Fruit fly (Drosophila melanogaster) whole organism, embryonic: Measurements from ENCODE around the gene yellow-f.

Source experiments
- Adf1 ChIP-seq: fragments of 200-800 bp; sonication (Bioruptor generic); IDR thresholded peaks from 2 replicates; pipeline ENCODE4 v1.3.6; 2022; ENCODE audit warnings: missing biosample characterization, missing genetic modification characterization
- Antp ChIP-seq: fragments of 200-800 bp; sonication (Bioruptor generic); optimal IDR thresholded peaks from 3 replicates; lab custom pipeline; 2016; ENCODE audit warnings: missing biosample characterization, missing genetic modification characterization
- C15 ChIP-seq: fragments of 200-800 bp; sonication (Bioruptor generic); IDR thresholded peaks from 3 replicates; pipeline ENCODE4 v1.3.6; 2022; ENCODE audit warnings: missing biosample characterization, missing genetic modification characterization
- CG11093 ChIP-seq: fragments of 200-800 bp; sonication (Bioruptor generic); IDR thresholded peaks from 3 replicates; pipeline ENCODE4 v1.3.6; 2022; ENCODE audit warnings: missing biosample characterization, missing genetic modification characterization
- CG11696 ChIP-seq: fragments of 200-800 bp; sonication (Bioruptor generic); IDR thresholded peaks from 2 replicates; pipeline ENCODE4 v1.3.6; 2022; ENCODE audit warnings: missing biosample characterization, missing genetic modification characterization
- CG12391 ChIP-seq: fragments of 200-800 bp; sonication (Bioruptor generic); optimal IDR thresholded peaks from 3 replicates; lab custom pipeline; 2018; ENCODE audit warnings: missing biosample characterization, mild to moderate bottlenecking, missing genetic modification characterization, moderate library complexity
- CG13624 ChIP-seq: fragments of 200-800 bp; sonication (Bioruptor generic); optimal IDR thresholded peaks from 2 replicates; lab custom pipeline; 2016; ENCODE audit warnings: missing biosample characterization, missing genetic modification characterization
- CG16813 ChIP-seq: fragments of 200-800 bp; sonication (Bioruptor generic); IDR thresholded peaks from 3 replicates; pipeline ENCODE4 v1.3.6; 2022; ENCODE audit warnings: missing biosample characterization, missing genetic modification characterization; ENCODE audit not compliant: partially characterized antibody
- CG16863 ChIP-seq: fragments of 200-800 bp; sonication (Bioruptor generic); optimal IDR thresholded peaks from 3 replicates; lab custom pipeline; 2016; ENCODE audit warnings: missing biosample characterization, missing genetic modification characterization
- CG17385 ChIP-seq: fragments of 200-800 bp; sonication (Bioruptor generic); optimal IDR thresholded peaks from 3 replicates; lab custom pipeline; 2018; ENCODE audit warnings: missing biosample characterization, mild to moderate bottlenecking, missing genetic modification characterization
- CG17802 ChIP-seq: fragments of 200-800 bp; sonication (Bioruptor generic); optimal IDR thresholded peaks from 2 replicates; lab custom pipeline; 2018; ENCODE audit warnings: missing biosample characterization, mild to moderate bottlenecking, missing genetic modification characterization, moderate library complexity
- CG18764 ChIP-seq: fragments of 200-800 bp; sonication (Bioruptor generic); optimal IDR thresholded peaks from 3 replicates; lab custom pipeline; 2016; ENCODE audit warnings: missing biosample characterization, missing genetic modification characterization
- CG4730 ChIP-seq: fragments of 200-800 bp; sonication (Bioruptor generic); IDR thresholded peaks from 2 replicates; pipeline ENCODE4 v1.3.6; 2022; ENCODE audit warnings: missing biosample characterization, missing genetic modification characterization
- CG4820 ChIP-seq: fragments of 200-800 bp; sonication (Bioruptor generic); optimal IDR thresholded peaks from 3 replicates; lab custom pipeline; 2016; ENCODE audit warnings: missing biosample characterization, missing genetic modification characterization
- CG7372 ChIP-seq: fragments of 200-800 bp; sonication (Bioruptor generic); IDR thresholded peaks from 2 replicates; pipeline ENCODE4 v1.3.6; 2022; ENCODE audit warnings: missing biosample characterization, missing genetic modification characterization
- CG7786 ChIP-seq: fragments of 200-800 bp; sonication (Bioruptor generic); optimal IDR thresholded peaks from 2 replicates; lab custom pipeline; 2016; ENCODE audit warnings: missing biosample characterization, missing genetic modification characterization
- CG9932 ChIP-seq: fragments of 200-800 bp; sonication (Bioruptor generic); IDR thresholded peaks from 2 replicates; pipeline ENCODE4 v1.3.6; 2022; ENCODE audit warnings: missing biosample characterization, missing genetic modification characterization
- Dip3 ChIP-seq: fragments of 200-800 bp; sonication (Bioruptor generic); optimal IDR thresholded peaks from 3 replicates; lab custom pipeline; 2016; ENCODE audit warnings: missing biosample characterization, missing genetic modification characterization
- Ets97D ChIP-seq: fragments of 200-800 bp; sonication (Bioruptor generic); optimal IDR thresholded peaks from 3 replicates; lab custom pipeline; 2016; ENCODE audit warnings: missing biosample characterization, missing genetic modification characterization
- HLH4C ChIP-seq: fragments of 200-800 bp; sonication (Bioruptor generic); IDR thresholded peaks from 3 replicates; pipeline ENCODE4 v1.3.6; 2022; ENCODE audit warnings: missing biosample characterization, missing genetic modification characterization; ENCODE audit not compliant: partially characterized antibody
- Hand ChIP-seq: fragments of 200-800 bp; sonication (Bioruptor generic); optimal IDR thresholded peaks from 2 replicates; lab custom pipeline; 2017; ENCODE audit warnings: mild to moderate bottlenecking, missing biosample characterization, missing genetic modification reagents, missing genetic modification characterization
- Hr3 ChIP-seq: fragments of 200-800 bp; sonication (Bioruptor generic); optimal IDR thresholded peaks from 3 replicates; lab custom pipeline; 2016; ENCODE audit warnings: missing biosample characterization, missing genetic modification characterization
- MESR4 ChIP-seq: fragments of 200-800 bp; sonication (Bioruptor generic); optimal IDR thresholded peaks from 2 replicates; lab custom pipeline; 2018; ENCODE audit warnings: missing biosample characterization, mild to moderate bottlenecking, missing genetic modification characterization, moderate library complexity
- Opbp ChIP-seq: fragments of 200-800 bp; sonication (Bioruptor generic); IDR thresholded peaks from 3 replicates; pipeline ENCODE4 v1.3.6; 2022; ENCODE audit warnings: missing biosample characterization, missing genetic modification characterization; ENCODE audit not compliant: partially characterized antibody
- Optix ChIP-seq: fragments of 200-800 bp; sonication (Bioruptor generic); IDR thresholded peaks from 3 replicates; pipeline ENCODE4 v1.3.6; 2022; ENCODE audit warnings: missing biosample characterization, missing genetic modification characterization
- Poxn ChIP-seq: fragments of 200-800 bp; sonication (Bioruptor generic); IDR thresholded peaks from 2 replicates; pipeline ENCODE4 v1.3.6; 2022; ENCODE audit warnings: missing biosample characterization, missing genetic modification characterization
- Sry-β ChIP-seq: fragments of 200-800 bp; sonication (Bioruptor generic); optimal IDR thresholded peaks from 2 replicates; lab custom pipeline; 2018; ENCODE audit warnings: missing biosample characterization, mild to moderate bottlenecking, missing genetic modification characterization, moderate library complexity
- Vsx1 ChIP-seq: fragments of 200-800 bp; sonication (Bioruptor generic); optimal IDR thresholded peaks from 2 replicates; lab custom pipeline; 2017; ENCODE audit warnings: missing biosample characterization, mild to moderate bottlenecking, missing genetic modification characterization, missing genetic modification reagents
- Xrp1 ChIP-seq: fragments of 200-800 bp; sonication (Bioruptor generic); IDR thresholded peaks from 2 replicates; pipeline ENCODE4 v1.3.6; 2022; ENCODE audit warnings: missing biosample characterization, missing genetic modification characterization
- ara ChIP-seq: fragments of 200-800 bp; sonication (Bioruptor generic); IDR thresholded peaks from 2 replicates; pipeline ENCODE4 v1.3.6; 2022; ENCODE audit warnings: missing biosample characterization, missing genetic modification characterization
- ash1 ChIP-seq: fragments of 200-800 bp; sonication (Bioruptor generic); optimal IDR thresholded peaks from 2 replicates; lab custom pipeline; 2018; ENCODE audit warnings: missing biosample characterization, mild to moderate bottlenecking, missing genetic modification characterization
- cad ChIP-seq: fragments of >200 bp; optimal IDR thresholded peaks from 2 replicates; lab custom pipeline; 2017; ENCODE audit warnings: missing biosample characterization, missing genetic modification characterization
- dimm ChIP-seq: fragments of 200-800 bp; sonication (Bioruptor generic); IDR thresholded peaks from 2 replicates; pipeline ENCODE4 v1.3.6; 2022; ENCODE audit warnings: missing biosample characterization, missing genetic modification characterization
- dmrt11E ChIP-seq: fragments of 200-800 bp; sonication (Bioruptor generic); optimal IDR thresholded peaks from 3 replicates; lab custom pipeline; 2018; ENCODE audit warnings: missing biosample characterization, mild to moderate bottlenecking, missing genetic modification characterization, moderate library complexity
- ftz-f1 ChIP-seq: fragments of 200-800 bp; sonication (Bioruptor generic); optimal IDR thresholded peaks from 2 replicates; lab custom pipeline; 2016; ENCODE audit warnings: missing biosample characterization, missing genetic modification characterization
- gcm2 ChIP-seq: fragments of 200-800 bp; sonication (Bioruptor generic); optimal IDR thresholded peaks from 2 replicates; lab custom pipeline; 2016; ENCODE audit warnings: missing biosample characterization, missing genetic modification characterization
- her ChIP-seq: fragments of 200-800 bp; sonication (Bioruptor generic); optimal IDR thresholded peaks from 2 replicates; lab custom pipeline; 2016; ENCODE audit warnings: missing biosample characterization, missing genetic modification characterization
- ind ChIP-seq: fragments of 200-800 bp; sonication (Bioruptor generic); optimal IDR thresholded peaks from 3 replicates; lab custom pipeline; 2016; ENCODE audit warnings: missing biosample characterization, missing genetic modification characterization
- jumu ChIP-seq: fragments of 200-800 bp; sonication (Bioruptor generic); optimal IDR thresholded peaks from 3 replicates; lab custom pipeline; 2016; ENCODE audit warnings: missing biosample characterization, missing genetic modification characterization
- kay ChIP-seq: fragments of 200-800 bp; sonication (Bioruptor generic); optimal IDR thresholded peaks from 2 replicates; lab custom pipeline; 2016; ENCODE audit warnings: missing biosample characterization, missing genetic modification characterization
- mam ChIP-seq: fragments of 200-800 bp; sonication (Bioruptor generic); optimal IDR thresholded peaks from 3 replicates; lab custom pipeline; 2016; ENCODE audit warnings: missing biosample characterization, missing genetic modification characterization
- nau ChIP-seq: fragments of 200-800 bp; sonication (Bioruptor generic); optimal IDR thresholded peaks from 3 replicates; lab custom pipeline; 2017; ENCODE audit warnings: missing biosample characterization, mild to moderate bottlenecking, missing genetic modification characterization, missing genetic modification reagents
- otp ChIP-seq: fragments of 200-800 bp; sonication (Bioruptor generic); IDR thresholded peaks from 3 replicates; pipeline ENCODE4, ENCODE4 v1.3.6; 2022; ENCODE audit warnings: missing biosample characterization, missing genetic modification characterization
- pum ChIP-seq: fragments of 200-800 bp; sonication (Bioruptor generic); optimal IDR thresholded peaks from 2 replicates; lab custom pipeline; 2016; ENCODE audit warnings: missing biosample characterization, missing genetic modification characterization
- seq ChIP-seq: fragments of 200-800 bp; sonication (Bioruptor generic); IDR thresholded peaks from 2 replicates; pipeline ENCODE4 v1.3.6; 2022; ENCODE audit warnings: missing biosample characterization, missing genetic modification characterization
- trh ChIP-seq: fragments of 200-800 bp; sonication (Bioruptor generic); optimal IDR thresholded peaks from 2 replicates; lab custom pipeline; 2016; ENCODE audit warnings: missing biosample characterization, missing genetic modification characterization
- ttk ChIP-seq: fragments of 200-800 bp; sonication (Bioruptor generic); IDR thresholded peaks from 2 replicates; pipeline ENCODE4 v2.1.2; 2022; ENCODE audit warnings: missing biosample characterization, missing genetic modification characterization
- vnd ChIP-seq: fragments of 200-800 bp; sonication (Bioruptor generic); IDR thresholded peaks from 3 replicates; pipeline ENCODE4 v1.3.6; 2022; ENCODE audit warnings: missing biosample characterization, missing genetic modification characterization; ENCODE audit not compliant: partially characterized antibody
- wek ChIP-seq: fragments of 200-800 bp; sonication (Bioruptor generic); optimal IDR thresholded peaks from 3 replicates; lab custom pipeline; 2018; ENCODE audit warnings: missing biosample characterization, mild to moderate bottlenecking, missing genetic modification characterization, moderate library complexity

yellow-f gene

dm6 chr3R:12960929-12961855 is 31.8 kb downstream of the yellow-f start, which contains the start of gene Spc25 (continued):
- TF ChIP-seq vnd (GFP tag; lab: Robert Waterston, UW): peak; percentile 87
- TF ChIP-seq Hr3 (GFP tag; lab: Kevin White, UChicago): peak; percentile 14
- TF ChIP-seq kay: no peak
- peak; percentile 29; the same call in 1 of the 2 replicates for TF ChIP-seq ara (GFP tag; lab: Robert Waterston, UW)
- TF ChIP-seq Adf1: no peak
- TF ChIP-seq ind: peak; percentile 52
- peak; percentile 57; the same call in 1 of the 3 replicates for TF ChIP-seq Optix (GFP tag; lab: Robert Waterston, UW)
- TF ChIP-seq Xrp1 (GFP tag; lab: Robert Waterston, UW): no peak; the same call in 1 of the 2 replicates
- peak; percentile 79 for TF ChIP-seq mam (GFP tag; lab: Kevin White, UChicago)
- TF ChIP-seq MESR4 (GFP tag; lab: Kevin White, UChicago): peak; percentile 36
- peak; percentile 12 for TF ChIP-seq dmrt11E (tag; lab: Kevin White, UChicago)
- TF ChIP-seq CG12391 (tag; lab: Kevin White, UChicago): peak; percentile 51
- no peak for TF ChIP-seq wek
- TF ChIP-seq CG13624: peak; percentile 55
- TF ChIP-seq ash1 (GFP tag; lab: Kevin White, UChicago): no peak
- no peak for TF ChIP-seq CG11093 (GFP tag; lab: Robert Waterston, UW)
- TF ChIP-seq cad (GFP tag; lab: Kevin White, UChicago): no peak
- peak; percentile 35 for TF ChIP-seq CG18764 (GFP tag; lab: Kevin White, UChicago)
- TF ChIP-seq CG7786 (GFP tag; lab: Kevin White, UChicago): peak; percentile 37
- no peak for TF ChIP-seq dimm (GFP tag; lab: Robert Waterston, UW)
- TF ChIP-seq CG17802 (tag; lab: Kevin White, UChicago): no peak
- TF ChIP-seq CG4820 (GFP tag; lab: Kevin White, UChicago): no peak
- TF ChIP-seq otp (GFP tag; lab: Robert Waterston, UW): 0 out of 3 replicates have a peak, but pooled peaks have one; percentile 47
- no peak for TF ChIP-seq CG11696 (GFP tag; lab: Robert Waterston, UW)
- no peak for TF ChIP-seq Hand (GFP tag; lab: Kevin White, UChicago)
- peak; percentile 86 for TF ChIP-seq Ets97D
- TF ChIP-seq ttk: peak; percentile 41; the same call in 1 of the 2 replicates
- TF ChIP-seq Vsx1 (GFP tag; lab: Kevin White, UChicago): no peak
- TF ChIP-seq pum: peak; percentile 66
- TF ChIP-seq seq: no peak
- peak; percentile 73 for TF ChIP-seq jumu (GFP tag; lab: Kevin White, UChicago)
- TF ChIP-seq Antp (GFP tag; lab: Kevin White, UChicago): peak; percentile 78
- no peak for TF ChIP-seq nau (GFP tag; lab: Kevin White, UChicago)
- no peak for TF ChIP-seq CG4730
- TF ChIP-seq her (GFP tag; lab: Kevin White, UChicago): peak; percentile 51
- no peak for TF ChIP-seq CG17385 (GFP tag; lab: Kevin White, UChicago)
- TF ChIP-seq C15 (GFP tag; lab: Robert Waterston, UW): no peak
- no peak for TF ChIP-seq Poxn
- TF ChIP-seq CG9932: peak; percentile 92
- TF ChIP-seq Sry-β (GFP tag; lab: Kevin White, UChicago): no peak
- no peak for TF ChIP-seq ftz-f1 (GFP tag; lab: Kevin White, UChicago)
- peak; percentile 88 for TF ChIP-seq HLH4C
- peak; percentile 35 for TF ChIP-seq Dip3
- no peak for TF ChIP-seq trh (GFP tag; lab: Kevin White, UChicago)
- peak; percentile 95 for TF ChIP-seq CG16813 (GFP tag; lab: Robert Waterston, UW)
- TF ChIP-seq CG7372 (GFP tag; lab: Robert Waterston, UW): no peak
- TF ChIP-seq CG16863: peak; percentile 52
- TF ChIP-seq Opbp (GFP tag; lab: Robert Waterston, UW): peak; percentile 97
- TF ChIP-seq gcm2 (GFP tag; lab: Kevin White, UChicago): no peak
